Worm (Caenorhabditis elegans) whole organism, L1 larva: Measurements from ENCODE around the gene F07G6.8.
"Not testable (repeated sequence)": the region's sequence is repeated elsewhere in the genome, so short reads cannot be mapped to it uniquely, and the experiment has no call there.

Source experiments
- aly-2 ChIP-seq: fragments of 150-350 bp; optimal IDR thresholded peaks from 2 replicates; lab custom pipeline; 2014; ENCODE audit warnings: missing biosample characterization, missing genetic modification characterization
- ceh-82 ChIP-seq, 3 experiments: fragments of 150-350 bp in 1 of 3; sonication (generic microtip) in 2 of 3; optimal IDR thresholded peaks; 2 replicates each; lab custom pipeline; 2014 to 2017; ENCODE audit warnings: missing biosample characterization in 3 of 3, missing genetic modification characterization in 3 of 3
- dpl-1 ChIP-seq, 3 experiments: fragments of 150-350 bp in 2 of 3; sonication (generic microtip) in 1 of 3; optimal IDR thresholded peaks; 2 replicates each; lab custom pipeline; 2014 to 2017; ENCODE audit warnings: missing biosample characterization in 3 of 3, missing genetic modification characterization in 3 of 3, missing genetic modification reagents in 3 of 3
- efl-3 ChIP-seq: fragments of 200-800 bp; sonication (Bioruptor generic); optimal IDR thresholded peaks from 2 replicates; lab custom pipeline; 2018; ENCODE audit warnings: mild to moderate bottlenecking, missing genetic modification characterization, missing compliant biosample characterization
- elt-3 ChIP-seq, 6 experiments: fragments of 150-350 bp in 1 of 6; sonication (generic microtip); optimal IDR thresholded peaks; 2 replicates each; lab custom pipeline; 2017 to 2018; ENCODE audit warnings: missing biosample characterization in 6 of 6, missing genetic modification characterization in 6 of 6, inconsistent platforms in 1 of 6
- fkh-10 ChIP-seq: sonication (generic microtip); optimal IDR thresholded peaks from 2 replicates; lab custom pipeline; 2017; ENCODE audit warnings: missing biosample characterization, missing genetic modification reagents, missing genetic modification characterization
- jun-1 ChIP-seq: fragments of 150-350 bp; optimal IDR thresholded peaks from 2 replicates; lab custom pipeline; 2014; ENCODE audit warnings: missing biosample characterization, missing genetic modification reagents, missing genetic modification characterization
- mef-2 ChIP-seq: fragments of 150-350 bp; optimal IDR thresholded peaks from 2 replicates; lab custom pipeline; 2014; ENCODE audit warnings: missing biosample characterization, missing genetic modification characterization
- nhr-237 ChIP-seq: fragments of 150-350 bp; optimal IDR thresholded peaks from 2 replicates; lab custom pipeline; 2014; ENCODE audit warnings: missing biosample characterization, missing genetic modification characterization
- pqm-1 ChIP-seq: sonication (generic microtip); optimal IDR thresholded peaks from 3 replicates; lab custom pipeline; 2017; ENCODE audit warnings: missing biosample characterization, missing genetic modification characterization
- tbx-2 ChIP-seq: sonication (generic microtip); optimal IDR thresholded peaks from 2 replicates; lab custom pipeline; 2016; ENCODE audit warnings: missing genetic modification characterization, missing compliant biosample characterization

ce11 chrX:1748476-1748875 is 28.2 kb upstream of the F07G6.8 start, which contains the start of gene Y75D11A.6:
- not testable (repeated sequence) for TF ChIP-seq ceh-82 (tag; optimal IDR thresholded peaks at IDR 0.05; lab: Kevin White, UChicago); pqm-1 (tag; lab: Kevin White, UChicago); tbx-2 (tag; lab: Kevin White, UChicago); efl-3 (GFP tag; lab: Kevin White, UChicago); mef-2; elt-3 (tag; optimal IDR thresholded peaks at IDR 0.05; lab: Kevin White, UChicago); aly-2 (tag; lab: Kevin White, UChicago); jun-1 (tag; lab: Kevin White, UChicago); dpl-1 (GFP tag; optimal IDR thresholded peaks at IDR 0.05; lab: Kevin White, UChicago); nhr-237; fkh-10 (GFP tag; lab: Kevin White, UChicago)
